Worm (Caenorhabditis elegans): ENCODE measurements around the gene trpp-11.

The trpp-11 gene

ce11 chrIII:775443-775842 is 19.5 kb upstream of the trpp-11 start:
- TF ChIP-seq efl-1 (optimal IDR thresholded peaks at IDR 0.05) = no peak
- TF ChIP-seq efl-1 (GFP tag; optimal IDR thresholded peaks at IDR 0.05 in 1 of 2) = peak in 1 of 2 experiments; percentile 82
- TF ChIP-seq irx-1 (tag; optimal IDR thresholded peaks at IDR 0.05) = no peak

DNA sequence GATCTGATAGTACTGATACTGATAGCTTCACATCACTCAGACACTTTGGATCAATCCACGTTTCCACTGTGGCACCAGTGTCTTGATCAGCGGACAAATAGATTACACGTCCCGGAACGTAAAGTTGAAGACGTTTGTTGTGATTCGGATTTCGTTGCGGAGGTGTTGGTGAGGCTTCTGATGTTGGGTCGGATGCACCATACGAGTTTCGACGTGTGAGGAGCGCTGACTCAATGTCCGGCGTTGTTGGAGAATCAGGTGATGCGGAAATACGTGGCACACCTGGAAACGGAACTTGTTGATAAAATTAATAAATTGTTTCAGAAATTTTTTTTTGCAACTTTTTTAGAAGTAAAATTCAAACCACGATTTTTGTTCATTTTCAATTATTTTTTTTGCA is 16.2 kb upstream of the trpp-11 start, which contains the start of gene alh-11:
Gene alh-11, minus strand, starts transcription at position 101 of the 400 bp plus-strand sequence.
- TF ChIP-seq nhr-28 (tag; optimal IDR thresholded peaks at IDR 0.05) = no peak
- no peak for TF ChIP-seq xbp-1 (tag; optimal IDR thresholded peaks at IDR 0.05)
- TF ChIP-seq ets-5 (GFP tag; IDR thresholded peaks at IDR 0.05) = no peak
- no peak for TF ChIP-seq lin-39 (tag; optimal IDR thresholded peaks at IDR 0.05)
- no peak for TF ChIP-seq tbx-2 (tag; optimal IDR thresholded peaks at IDR 0.05)
- no peak for TF ChIP-seq fkh-10 (GFP tag; optimal IDR thresholded peaks at IDR 0.05)
- TF ChIP-seq unc-30 (tag; optimal IDR thresholded peaks at IDR 0.05) = no peak
- no peak for TF ChIP-seq nhr-20 (tag; optimal IDR thresholded peaks at IDR 0.05)
- TF ChIP-seq fos-1 (tag; optimal IDR thresholded peaks at IDR 0.05) = no peak
- TF ChIP-seq nhr-71 (tag; optimal IDR thresholded peaks at IDR 0.05) = no peak
- no peak for TF ChIP-seq snu-23 (GFP tag; optimal IDR thresholded peaks at IDR 0.05)
- no peak for TF ChIP-seq nhr-85 (tag)
- TF ChIP-seq unc-98 (GFP tag; IDR thresholded peaks at IDR 0.05) = no peak
- no peak for TF ChIP-seq lsy-2 (tag; optimal IDR thresholded peaks at IDR 0.05)
- no peak for TF ChIP-seq ceh-63 (GFP tag; optimal IDR thresholded peaks at IDR 0.05)
- no peak for TF ChIP-seq sptf-1 (tag; optimal IDR thresholded peaks at IDR 0.05)

DNA sequence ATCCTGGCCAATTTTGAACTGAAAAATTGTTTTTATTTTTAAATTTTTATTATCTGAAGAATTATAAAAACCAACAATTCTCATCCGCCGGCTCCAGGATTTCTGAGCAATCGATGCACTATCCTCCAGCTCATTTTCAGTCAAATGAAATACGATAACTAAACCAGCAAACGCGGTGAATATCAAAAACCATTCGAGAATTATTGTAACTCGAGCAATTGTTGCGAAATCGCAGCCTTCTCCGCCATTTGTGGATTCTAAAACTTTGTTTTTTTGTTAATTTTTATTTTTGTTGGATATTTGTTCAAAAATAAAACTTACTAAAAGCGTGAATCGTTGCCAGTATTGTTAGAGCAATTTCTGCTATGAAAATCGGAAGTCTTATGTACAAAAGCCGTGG is 12.4 kb upstream of the trpp-11 start:
- TF ChIP-seq efl-1 (optimal IDR thresholded peaks at IDR 0.05) (no peak), efl-1 (GFP tag; optimal IDR thresholded peaks at IDR 0.05 in 1 of 2) (peak in 1 of 2 experiments; percentile 78), nhr-19 (GFP tag; conservative IDR thresholded peaks at IDR 0.05) (no peak), C34B4.2 (tag; optimal IDR thresholded peaks at IDR 0.05) (no peak), sox-4 (tag; optimal IDR thresholded peaks at IDR 0.05) (no peak)

- TF ChIP-seq nhr-76 (tag; optimal IDR thresholded peaks at IDR 0.05) = no peak
- peak; percentile 78 for TF ChIP-seq swsn-7 (tag; optimal IDR thresholded peaks at IDR 0.05)
- no peak for TF ChIP-seq egl-27 (tag; optimal IDR thresholded peaks at IDR 0.05)
- peak in 1 of 2 experiments; percentile 82 for TF ChIP-seq ztf-11 (tag; optimal IDR thresholded peaks at IDR 0.05)
- TF ChIP-seq efl-3 (GFP tag; optimal IDR thresholded peaks at IDR 0.05) = no peak
- peak; percentile 68 for TF ChIP-seq C04F5.9 (tag; optimal IDR thresholded peaks at IDR 0.05)
- no peak for TF ChIP-seq sup-37 (GFP tag; optimal IDR thresholded peaks at IDR 0.05)
- peak; percentile 76 to 84 for TF ChIP-seq lin-35 (GFP tag; optimal IDR thresholded peaks at IDR 0.05)
- TF ChIP-seq unc-86 (tag; optimal IDR thresholded peaks at IDR 0.05) = peak; percentile 61
- TF ChIP-seq nhr-47 (tag; optimal IDR thresholded peaks at IDR 0.05) = peak; percentile 88
- TF ChIP-seq dpl-1 (GFP tag; optimal IDR thresholded peaks at IDR 0.05) = peak; percentile 68 to 82 (median 70)
- no peak for TF ChIP-seq ama-1 (optimal IDR thresholded peaks at IDR 0.05)
- TF ChIP-seq tlp-1 (tag; optimal IDR thresholded peaks at IDR 0.05) = no peak
- peak; percentile 73 for TF ChIP-seq vab-15 (tag; optimal IDR thresholded peaks at IDR 0.05)
- TF ChIP-seq nhr-71 (tag; optimal IDR thresholded peaks at IDR 0.05) = peak; percentile 90
- TF ChIP-seq nhr-85 (tag) = peak; percentile 92
- TF ChIP-seq lsy-2 (tag; optimal IDR thresholded peaks at IDR 0.05) = peak; percentile 85 to 92
- no peak for TF ChIP-seq sptf-1 (tag; optimal IDR thresholded peaks at IDR 0.05)
- peak; percentile 76 for TF ChIP-seq lin-13 (GFP tag; optimal IDR thresholded peaks at IDR 0.05)
- no peak for TF ChIP-seq ets-5 (GFP tag; IDR thresholded peaks at IDR 0.05)
- TF ChIP-seq mdl-1 (tag; optimal IDR thresholded peaks at IDR 0.05) = peak in 1 of 2 experiments; percentile 22
- no peak for TF ChIP-seq nhr-12 (tag; optimal IDR thresholded peaks at IDR 0.05)
- no peak for TF ChIP-seq aha-1 (tag; optimal IDR thresholded peaks at IDR 0.05)
- peak; percentile 81 for TF ChIP-seq dsc-1 (tag; optimal IDR thresholded peaks at IDR 0.05)
- TF ChIP-seq nhr-19 (GFP tag; conservative IDR thresholded peaks at IDR 0.05) = peak; percentile 55
- no peak for TF ChIP-seq grh-1 (GFP tag; IDR thresholded peaks at IDR 0.05)
- peak in 1 of 6 experiments; percentile 67 for TF ChIP-seq elt-3 (tag; optimal IDR thresholded peaks at IDR 0.05)
- TF ChIP-seq jun-1 (tag; optimal IDR thresholded peaks at IDR 0.05) = peak; percentile 52
- peak; percentile 83 for TF ChIP-seq snu-23 (GFP tag; optimal IDR thresholded peaks at IDR 0.05)
- TF ChIP-seq lin-15B (tag; optimal IDR thresholded peaks at IDR 0.05) = peak; percentile 93
- TF ChIP-seq lin-39 (tag; optimal IDR thresholded peaks at IDR 0.05) = no peak
- no peak for TF ChIP-seq nhr-11 (tag; optimal IDR thresholded peaks at IDR 0.05)
- peak; percentile 90 for TF ChIP-seq zip-4 (GFP tag; optimal IDR thresholded peaks at IDR 0.05)
- TF ChIP-seq pqm-1 (tag; optimal IDR thresholded peaks at IDR 0.05) = no peak
These were observed 11.6 kb upstream of the trpp-11 start, which contains the start of the genes dagl-2 and ppm-1.G for ce11 chrIII:783254-783753. Gene dagl-2 (minus strand): TSS chrIII:783305. Gene ppm-1.G (plus strand): TSS chrIII:783703.

Data from whole organism, L1 larva.